Worm (Caenorhabditis elegans) whole organism, L4 larva: ENCODE results near the gene gtr-1.

Experiments
- attf-4 ChIP-seq: sonication (generic microtip); optimal IDR thresholded peaks from 3 replicates; lab custom pipeline; 2017; ENCODE audit warnings: missing biosample characterization, missing genetic modification characterization
- lin-1 ChIP-seq: fragments of 200-800 bp; sonication (Bioruptor generic); IDR thresholded peaks from 2 replicates; pipeline ENCODE4 v1.3.6; 2022; ENCODE audit warnings: missing genetic modification reagents, missing genetic modification characterization, missing compliant biosample characterization
- nhr-6 ChIP-seq: fragments of 150-350 bp; optimal IDR thresholded peaks from 2 replicates; lab custom pipeline; 2014; ENCODE audit warnings: missing biosample characterization, missing genetic modification characterization
- pha-4 ChIP-seq, 2 experiments: fragments of 150-350 bp in 1 of 2; fragments of 200-800 bp in 1 of 2; sonication (Bioruptor generic) in 1 of 2; IDR thresholded peaks in 1 of 2; optimal IDR thresholded peaks in 1 of 2; 2 replicates each; pipeline versions ENCODE4 v1.3.6 to Lab custom; 2014 to 2022; ENCODE audit warnings: missing genetic modification characterization in 2 of 2, missing genetic modification reagents in 2 of 2, missing biosample characterization in 1 of 2, missing compliant biosample characterization in 1 of 2
- php-3 ChIP-seq: fragments of 200-800 bp; sonication (Bioruptor generic); IDR thresholded peaks from 2 replicates; pipeline ENCODE4 v1.3.6; 2022; ENCODE audit warnings: missing genetic modification reagents, missing genetic modification characterization, missing compliant biosample characterization
- tag-97 ChIP-seq: fragments of 200-800 bp; sonication (Bioruptor generic); IDR thresholded peaks from 2 replicates; pipeline ENCODE4 v1.3.6; 2022; ENCODE audit warnings: missing genetic modification characterization, missing compliant biosample characterization
- unc-39 ChIP-seq: sonication (generic microtip); optimal IDR thresholded peaks from 2 replicates; lab custom pipeline; 2017; ENCODE audit warnings: missing biosample characterization, missing genetic modification characterization

DNA sequence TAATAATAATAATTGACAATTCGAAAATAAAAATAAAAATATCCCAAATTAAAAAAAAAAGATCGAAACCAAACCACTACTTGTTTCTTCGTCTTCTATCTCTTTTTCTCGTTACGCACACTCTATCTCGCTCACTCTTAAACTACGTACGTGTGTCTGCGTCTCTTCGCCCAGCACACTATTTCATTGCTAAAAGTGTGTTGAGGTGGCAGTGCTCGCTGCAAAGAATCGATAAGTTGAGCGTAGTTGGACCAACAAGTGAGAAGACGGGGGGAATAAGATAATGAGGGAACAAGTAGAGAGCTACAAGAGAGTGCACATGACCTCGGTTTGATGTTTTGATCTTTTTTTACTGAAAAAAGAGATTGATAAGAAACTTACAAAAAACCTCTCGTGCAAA, 23.3 kb downstream of the gtr-1 start:
- TF ChIP-seq unc-39 (tag; lab: Kevin White, UChicago) (no peak), lin-1 (no peak), tag-97 (no peak), php-3 (no peak), nhr-6 (tag; lab: Kevin White, UChicago) (no peak), pha-4 (GFP tag; IDR thresholded peaks at IDR 0.05; lab: Robert Waterston, UW) (no peak), pha-4 (tag; optimal IDR thresholded peaks at IDR 0.05; lab: Kevin White, UChicago) (no peak), attf-4 (no peak)
